Worm (Caenorhabditis elegans) whole organism, early embryonic: ENCODE measurements around the gene C33B4.5.

Experiments used
- B0310.2 ChIP-seq: sonication (generic microtip); optimal IDR thresholded peaks from 2 replicates; lab custom pipeline; 2016; ENCODE audit warnings: mild to moderate bottlenecking, missing genetic modification characterization, missing compliant biosample characterization
- F13C5.2 ChIP-seq: sonication (generic microtip); optimal IDR thresholded peaks from 2 replicates; lab custom pipeline; 2017; ENCODE audit warnings: mild to moderate bottlenecking, missing genetic modification characterization, inconsistent platforms, missing compliant biosample characterization
- aly-1 ChIP-seq: sonication (generic microtip); optimal IDR thresholded peaks from 2 replicates; lab custom pipeline; 2016; ENCODE audit warnings: missing genetic modification characterization, missing compliant biosample characterization
- ama-1 ChIP-seq: fragments of 150-350 bp; optimal IDR thresholded peaks from 2 replicates; lab custom pipeline; 2014
- ceh-13 ChIP-seq: fragments of 200-800 bp; sonication (Bioruptor generic); optimal IDR thresholded peaks from 2 replicates; lab custom pipeline; 2018; ENCODE audit warnings: mild to moderate bottlenecking, missing genetic modification characterization, missing compliant biosample characterization
- ceh-36 ChIP-seq: sonication (generic microtip); optimal IDR thresholded peaks from 2 replicates; lab custom pipeline; 2016; ENCODE audit warnings: missing genetic modification characterization, inconsistent platforms, missing compliant biosample characterization
- ets-7 ChIP-seq: sonication (generic microtip); optimal IDR thresholded peaks from 2 replicates; lab custom pipeline; 2016; ENCODE audit warnings: missing genotype, missing genetic modification characterization, missing compliant biosample characterization
- flt-1 ChIP-seq: fragments of 200-800 bp; sonication (Bioruptor generic); IDR thresholded peaks from 2 replicates; pipeline ENCODE4 v1.3.6; 2022; ENCODE audit warnings: missing genetic modification characterization, missing compliant biosample characterization
- hmbx-1 ChIP-seq: sonication (generic microtip); optimal IDR thresholded peaks from 2 replicates; lab custom pipeline; 2016; ENCODE audit warnings: mild to moderate bottlenecking, missing genetic modification characterization, missing compliant biosample characterization
- hmg-4 ChIP-seq: fragments of 200-800 bp; sonication (Bioruptor generic); optimal IDR thresholded peaks from 2 replicates; lab custom pipeline; 2018; ENCODE audit warnings: mild to moderate bottlenecking, missing genetic modification characterization, missing compliant biosample characterization
- hnd-1 ChIP-seq: sonication (generic microtip); optimal IDR thresholded peaks from 2 replicates; lab custom pipeline; 2016; ENCODE audit warnings: missing genetic modification characterization, missing compliant biosample characterization
- pes-1 ChIP-seq: fragments of 200-800 bp; sonication (Bioruptor generic); IDR thresholded peaks from 2 replicates; pipeline ENCODE4 v1.3.6; 2022; ENCODE audit warnings: missing genetic modification reagents, missing genetic modification characterization, missing compliant biosample characterization
- scrt-1 ChIP-seq: fragments of 200-800 bp; sonication (Bioruptor generic); IDR thresholded peaks from 2 replicates; pipeline ENCODE4 v1.3.6; 2022; ENCODE audit warnings: missing genetic modification characterization, missing compliant biosample characterization
- sea-1 ChIP-seq: fragments of 200-800 bp; sonication (Bioruptor generic); conservative IDR thresholded peaks from 2 replicates; pipeline ENCODE4 v1.3.6; 2022; ENCODE audit warnings: missing genetic modification characterization, missing compliant biosample characterization
- tbx-11 ChIP-seq: fragments of 200-800 bp; sonication (Bioruptor generic); IDR thresholded peaks from 2 replicates; pipeline ENCODE4 v1.3.6; 2022; ENCODE audit warnings: missing genetic modification characterization, missing compliant biosample characterization
- tbx-37 ChIP-seq: fragments of 200-800 bp; sonication (Bioruptor generic); conservative IDR thresholded peaks from 2 replicates; pipeline ENCODE4 v1.3.6; 2022; ENCODE audit warnings: missing genetic modification reagents, missing genetic modification characterization, missing compliant biosample characterization
- tra-4 ChIP-seq: sonication (generic microtip); optimal IDR thresholded peaks from 2 replicates; lab custom pipeline; 2017; ENCODE audit warnings: missing genetic modification characterization, missing compliant biosample characterization

Gene C33B4.5

DNA sequence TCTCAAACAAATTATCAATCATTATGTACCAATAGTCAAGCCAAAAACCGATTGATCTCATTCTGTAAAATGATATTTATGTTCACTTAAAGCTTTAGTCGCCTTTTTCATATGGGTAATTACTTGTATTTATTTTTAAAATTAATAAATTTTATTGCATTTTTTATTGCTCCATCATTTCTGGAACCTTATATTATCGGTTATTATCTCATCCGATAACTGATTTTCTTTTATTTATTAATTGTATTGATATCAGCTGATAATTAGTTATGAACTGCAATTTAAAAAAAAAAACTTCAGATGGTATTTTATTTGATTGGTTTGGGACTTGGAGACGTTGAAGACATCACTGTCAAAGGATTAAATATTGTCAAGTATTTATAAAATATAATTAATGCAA, 33.2 kb upstream of the C33B4.5 start, which contains the start of gene dph-5:
Gene dph-5, plus strand, starts transcription at position 301 of the 400 bp plus-strand sequence.
- TF ChIP-seq sea-1 (GFP tag; lab: Robert Waterston, UW) (no peak), ets-7 (tag; lab: Kevin White, UChicago) (no peak), tra-4 (tag; lab: Kevin White, UChicago) (no peak), hmbx-1 (no peak), ama-1 (no peak), hmg-4 (GFP tag; lab: Kevin White, UChicago) (no peak), B0310.2 (tag; lab: Kevin White, UChicago) (no peak)

DNA sequence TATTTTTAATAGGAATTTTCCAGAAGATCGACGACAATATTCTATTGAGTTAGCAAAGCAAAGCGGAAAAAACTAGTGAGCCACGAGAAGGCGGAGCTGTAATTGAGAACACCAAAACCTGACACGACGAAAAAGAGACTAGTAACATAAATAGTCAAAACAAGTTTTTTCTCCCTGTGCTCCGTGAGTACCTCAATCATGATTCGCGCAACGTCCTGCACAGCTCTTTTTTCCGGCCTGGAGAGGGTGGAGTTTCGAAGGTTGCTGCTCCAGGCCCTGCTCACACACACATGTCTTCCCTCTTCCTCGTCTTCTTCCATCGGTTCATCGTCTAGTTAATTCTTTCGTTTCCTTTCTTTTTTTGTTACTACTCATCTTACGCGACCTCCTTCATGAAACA, 31.5 kb upstream of the C33B4.5 start, which contains the start of gene clh-2:
Gene clh-2, plus strand, starts transcription at position 301 of the 400 bp plus-strand sequence.
- TF ChIP-seq pes-1 (GFP tag; lab: Robert Waterston, UW) (no peak), F13C5.2 (no peak), B0310.2 (tag; lab: Kevin White, UChicago) (no peak), flt-1 (no peak), tbx-11 (GFP tag; lab: Robert Waterston, UW) (no peak)

DNA sequence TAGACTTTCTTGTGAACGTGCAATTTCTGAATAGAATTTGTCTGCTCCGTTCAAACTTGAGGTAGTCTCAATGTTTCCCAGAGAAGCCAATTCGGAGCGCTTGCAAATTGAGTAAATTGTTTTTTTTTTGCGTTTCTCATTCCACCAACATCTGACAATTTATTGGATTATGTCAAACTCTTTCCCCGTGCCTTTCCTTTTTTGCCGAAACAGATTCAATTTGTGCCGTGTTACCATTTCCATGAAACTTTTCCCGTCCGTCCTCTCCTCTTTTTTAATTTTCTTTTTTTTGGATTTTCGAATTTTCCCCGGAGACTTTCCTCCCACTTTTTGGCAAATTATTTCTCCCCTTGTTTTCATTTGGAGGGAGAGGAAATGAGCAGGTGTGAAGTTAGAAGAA, 29.7 kb upstream of the C33B4.5 start:
- TF ChIP-seq tbx-11 (GFP tag; lab: Robert Waterston, UW) = no peak
- no peak for TF ChIP-seq ceh-13 (GFP tag; lab: Kevin White, UChicago)
- TF ChIP-seq pes-1 (GFP tag; lab: Robert Waterston, UW) = no peak
- TF ChIP-seq scrt-1 (GFP tag; lab: Robert Waterston, UW) = no peak
- TF ChIP-seq aly-1 (tag; lab: Kevin White, UChicago) = no peak
- TF ChIP-seq ets-7 (tag; lab: Kevin White, UChicago) = no peak
- TF ChIP-seq ceh-36 (tag; lab: Kevin White, UChicago) = no peak
- TF ChIP-seq tra-4 (tag; lab: Kevin White, UChicago) = no peak
- TF ChIP-seq hmbx-1 = no peak
- no peak for TF ChIP-seq sea-1 (GFP tag; lab: Robert Waterston, UW)

DNA sequence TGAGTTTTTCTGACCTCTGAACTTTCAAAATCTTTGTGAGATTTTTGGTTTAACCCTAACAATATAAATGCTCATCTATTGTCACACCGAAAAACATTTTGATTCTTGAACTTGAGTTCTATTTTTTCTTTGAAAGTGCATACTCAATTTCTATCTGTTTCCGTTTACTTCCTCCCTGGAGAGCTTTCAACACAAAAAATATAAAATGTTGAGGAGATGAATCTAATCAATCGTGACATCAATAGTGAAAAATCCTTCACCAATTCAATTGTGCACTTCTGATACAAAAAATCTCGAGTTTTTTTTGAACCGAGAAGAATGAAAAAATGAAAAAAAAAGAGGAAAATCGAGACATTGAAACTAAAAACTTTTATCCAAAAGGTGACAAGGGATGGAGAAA, 21.4 kb upstream of the C33B4.5 start:
- no peak for TF ChIP-seq tra-4 (tag; lab: Kevin White, UChicago)
- no peak for TF ChIP-seq aly-1 (tag; lab: Kevin White, UChicago)
- no peak for TF ChIP-seq F13C5.2
- no peak for TF ChIP-seq pes-1 (GFP tag; lab: Robert Waterston, UW)
- no peak for TF ChIP-seq scrt-1 (GFP tag; lab: Robert Waterston, UW)
- TF ChIP-seq hmg-4 (GFP tag; lab: Kevin White, UChicago) = no peak
- TF ChIP-seq tbx-37 (GFP tag; lab: Robert Waterston, UW) = no peak
- no peak for TF ChIP-seq ama-1
- no peak for TF ChIP-seq sea-1 (GFP tag; lab: Robert Waterston, UW)
- TF ChIP-seq ets-7 (tag; lab: Kevin White, UChicago) = no peak
- no peak for TF ChIP-seq tbx-11 (GFP tag; lab: Robert Waterston, UW)
- no peak for TF ChIP-seq hmbx-1
- no peak for TF ChIP-seq ceh-36 (tag; lab: Kevin White, UChicago)
- no peak for TF ChIP-seq ceh-13 (GFP tag; lab: Kevin White, UChicago)
- TF ChIP-seq B0310.2 (tag; lab: Kevin White, UChicago) = no peak
- no peak for TF ChIP-seq flt-1
- TF ChIP-seq hnd-1 (tag; lab: Kevin White, UChicago) = no peak

DNA sequence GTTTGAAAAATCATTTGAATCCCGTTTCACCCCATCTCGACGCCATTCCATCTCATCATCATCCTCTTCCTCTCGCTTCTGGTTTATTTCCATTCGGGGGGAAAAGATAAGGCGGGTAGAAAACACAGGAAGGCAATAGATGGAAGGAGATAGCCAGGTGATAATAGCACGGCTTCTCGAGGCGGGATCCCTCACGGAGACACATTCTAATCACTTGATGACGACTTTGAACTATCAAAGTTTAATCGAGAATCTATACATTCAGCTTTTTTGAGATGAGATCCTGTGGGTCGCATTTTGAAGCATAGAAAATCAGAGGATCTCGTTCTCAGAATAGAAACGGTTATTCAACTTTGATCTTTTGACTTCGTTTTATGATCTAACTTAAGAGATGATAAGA, 11.1 kb upstream of the C33B4.5 start, which contains the start of gene C33B4.2:
Gene C33B4.2, minus strand, starts transcription at position 165 of the 400 bp plus-strand sequence.
- no peak for TF ChIP-seq F13C5.2
- TF ChIP-seq tra-4 (tag; lab: Kevin White, UChicago) = no peak
- TF ChIP-seq hmg-4 (GFP tag; lab: Kevin White, UChicago) = no peak
- no peak for TF ChIP-seq hnd-1 (tag; lab: Kevin White, UChicago)
- TF ChIP-seq tbx-11 (GFP tag; lab: Robert Waterston, UW) = no peak
- TF ChIP-seq sea-1 (GFP tag; lab: Robert Waterston, UW) = no peak
- TF ChIP-seq ceh-13 (GFP tag; lab: Kevin White, UChicago) = no peak
- TF ChIP-seq pes-1 (GFP tag; lab: Robert Waterston, UW) = no peak
- TF ChIP-seq ceh-36 (tag; lab: Kevin White, UChicago) = no peak
- no peak for TF ChIP-seq B0310.2 (tag; lab: Kevin White, UChicago)
- no peak for TF ChIP-seq ets-7 (tag; lab: Kevin White, UChicago)
- no peak for TF ChIP-seq flt-1
- TF ChIP-seq scrt-1 (GFP tag; lab: Robert Waterston, UW) = no peak
- TF ChIP-seq hmbx-1 = no peak
- no peak for TF ChIP-seq tbx-37 (GFP tag; lab: Robert Waterston, UW)

DNA sequence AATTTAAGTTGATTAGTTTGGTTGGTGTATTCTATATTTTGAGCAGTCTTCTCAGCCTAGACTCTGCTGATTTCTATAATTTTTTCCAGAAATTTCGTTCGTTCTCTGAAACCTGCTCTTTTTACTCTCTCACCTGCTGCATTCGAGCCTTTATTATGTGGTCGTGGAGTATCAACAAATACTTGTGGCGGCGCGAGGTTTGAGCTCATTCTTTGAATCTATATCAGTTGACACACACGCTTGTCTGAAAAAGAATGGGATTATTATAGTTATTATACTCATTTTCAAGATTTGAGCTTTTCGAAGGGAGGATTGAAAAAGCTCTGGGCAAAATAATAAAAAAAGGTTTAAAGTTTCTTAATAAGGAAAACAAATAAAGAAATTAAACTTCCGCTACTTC, 7.1 kb upstream of the C33B4.5 start:
- no peak for TF ChIP-seq ets-7 (tag; lab: Kevin White, UChicago)
- no peak for TF ChIP-seq F13C5.2
- no peak for TF ChIP-seq scrt-1 (GFP tag; lab: Robert Waterston, UW)
- TF ChIP-seq pes-1 (GFP tag; lab: Robert Waterston, UW) = no peak
- TF ChIP-seq hmbx-1 = no peak
- no peak for TF ChIP-seq tbx-37 (GFP tag; lab: Robert Waterston, UW)
- no peak for TF ChIP-seq hmg-4 (GFP tag; lab: Kevin White, UChicago)
- TF ChIP-seq tbx-11 (GFP tag; lab: Robert Waterston, UW) = no peak
- TF ChIP-seq flt-1 = no peak
- no peak for TF ChIP-seq ceh-36 (tag; lab: Kevin White, UChicago)
- TF ChIP-seq aly-1 (tag; lab: Kevin White, UChicago) = no peak
- no peak for TF ChIP-seq sea-1 (GFP tag; lab: Robert Waterston, UW)
- no peak for TF ChIP-seq ama-1
- no peak for TF ChIP-seq ceh-13 (GFP tag; lab: Kevin White, UChicago)
- no peak for TF ChIP-seq B0310.2 (tag; lab: Kevin White, UChicago)
- no peak for TF ChIP-seq tra-4 (tag; lab: Kevin White, UChicago)
- no peak for TF ChIP-seq hnd-1 (tag; lab: Kevin White, UChicago)

DNA sequence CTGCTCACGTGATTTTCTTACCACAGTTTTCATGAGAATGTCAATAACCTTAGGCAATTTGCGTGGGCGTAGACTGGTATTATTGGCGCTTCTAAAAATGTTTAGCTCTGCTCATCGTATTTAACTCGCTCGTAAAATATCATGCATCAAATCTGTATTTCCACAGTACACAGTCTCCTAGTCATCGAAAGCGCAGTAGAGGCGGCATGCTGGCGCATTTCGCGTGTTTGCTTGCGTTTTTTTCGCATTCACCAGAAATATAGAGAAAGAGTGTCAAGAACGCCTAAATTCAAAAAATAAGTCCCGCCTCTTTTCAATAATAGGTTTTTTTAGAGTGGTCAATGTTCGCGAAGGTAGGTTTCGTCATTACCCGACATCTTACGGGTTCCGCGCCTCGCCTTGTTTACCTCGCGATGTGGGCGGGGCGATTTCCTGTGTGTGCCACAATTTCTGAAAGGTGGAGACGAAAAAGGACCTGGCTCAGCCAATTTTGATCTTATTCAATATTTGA, 6.5 kb upstream of the C33B4.5 start:
- TF ChIP-seq tra-4 (tag; lab: Kevin White, UChicago) = no peak
- TF ChIP-seq aly-1 (tag; lab: Kevin White, UChicago) = no peak
- no peak for TF ChIP-seq hmbx-1
- no peak for TF ChIP-seq B0310.2 (tag; lab: Kevin White, UChicago)
- TF ChIP-seq ceh-13 (GFP tag; lab: Kevin White, UChicago) = no peak
- TF ChIP-seq ama-1 = no peak
